Worm (Caenorhabditis elegans) whole organism, L2 larva: ENCODE measurements around the gene M02D8.6.

Source experiments
- R02D3.7 ChIP-seq: fragments of 150-350 bp; optimal IDR thresholded peaks from 2 replicates; lab custom pipeline; 2014; ENCODE audit warnings: missing biosample characterization, missing genetic modification characterization
- Y55F3AM.14 ChIP-seq: fragments of 200-800 bp; sonication (Bioruptor generic); optimal IDR thresholded peaks from 2 replicates; lab custom pipeline; 2018; ENCODE audit warnings: mild to moderate bottlenecking, missing genetic modification characterization, missing compliant biosample characterization
- aly-2 ChIP-seq: fragments of 150-350 bp; optimal IDR thresholded peaks from 2 replicates; lab custom pipeline; 2014; ENCODE audit warnings: missing biosample characterization, missing genetic modification characterization
- ceh-82 ChIP-seq: fragments of 150-350 bp; optimal IDR thresholded peaks from 2 replicates; lab custom pipeline; 2014; ENCODE audit warnings: missing biosample characterization, missing genetic modification characterization
- dmd-4 ChIP-seq: sonication (generic microtip); optimal IDR thresholded peaks from 2 replicates; lab custom pipeline; 2017; ENCODE audit warnings: missing biosample characterization, missing genetic modification characterization
- egl-27 ChIP-seq: sonication (generic microtip); optimal IDR thresholded peaks from 3 replicates; lab custom pipeline; 2017; ENCODE audit warnings: missing biosample characterization, missing genetic modification reagents, missing genetic modification characterization
- elt-1 ChIP-seq: fragments of 150-350 bp; optimal IDR thresholded peaks from 2 replicates; lab custom pipeline; 2014; ENCODE audit warnings: missing biosample characterization, missing genetic modification characterization
- lin-13 ChIP-seq: fragments of 150-350 bp; optimal IDR thresholded peaks from 2 replicates; lab custom pipeline; 2014; ENCODE audit warnings: missing biosample characterization, missing genetic modification reagents, missing genetic modification characterization
- mdl-1 ChIP-seq, 2 experiments: fragments of 150-350 bp in 1 of 2; sonication (generic microtip) in 1 of 2; optimal IDR thresholded peaks; 2 replicates each; lab custom pipeline; 2017; ENCODE audit warnings: missing biosample characterization in 2 of 2, missing genetic modification characterization in 2 of 2
- nhr-6 ChIP-seq: fragments of 150-350 bp; optimal IDR thresholded peaks from 2 replicates; lab custom pipeline; 2014; ENCODE audit warnings: missing biosample characterization, missing genetic modification characterization
- skn-1 ChIP-seq: sonication (generic microtip); optimal IDR thresholded peaks from 2 replicates; lab custom pipeline; 2017; ENCODE audit warnings: missing biosample characterization, missing genetic modification characterization
- sma-3 ChIP-seq: sonication (generic microtip); optimal IDR thresholded peaks from 2 replicates; lab custom pipeline; 2016; ENCODE audit warnings: missing genetic modification reagents, missing genetic modification characterization, missing compliant biosample characterization
- ztf-11 ChIP-seq: sonication (generic microtip); optimal IDR thresholded peaks from 2 replicates; lab custom pipeline; 2017; ENCODE audit warnings: missing biosample characterization, missing genetic modification characterization

DNA sequence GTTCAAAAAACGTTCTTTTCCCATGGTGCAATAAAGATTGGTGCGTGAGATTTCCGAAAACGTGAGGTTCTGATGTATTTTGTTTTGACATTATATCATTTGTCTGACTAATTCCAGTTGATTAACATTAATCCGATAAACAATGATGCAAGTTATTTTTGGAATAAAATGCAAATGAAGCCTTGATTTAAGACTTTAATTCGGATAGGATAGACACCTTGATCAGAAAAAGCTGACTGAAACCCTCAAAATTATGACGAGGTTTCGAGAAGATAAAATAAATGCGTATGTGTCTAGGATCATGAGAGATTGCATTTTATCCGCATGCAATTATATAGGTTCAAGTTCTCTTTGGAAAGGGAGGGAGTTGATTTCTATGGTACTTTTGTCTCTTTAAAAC is 13.8 kb upstream of the M02D8.6 start:
- no peak for TF ChIP-seq dmd-4 (tag; lab: Kevin White, UChicago)
- no peak for TF ChIP-seq Y55F3AM.14 (GFP tag; lab: Kevin White, UChicago)
- no peak for TF ChIP-seq egl-27
- TF ChIP-seq ztf-11 (tag; lab: Kevin White, UChicago) = no peak
- no peak for TF ChIP-seq nhr-6
- TF ChIP-seq lin-13 (GFP tag; lab: Kevin White, UChicago) = no peak
- no peak for TF ChIP-seq R02D3.7
- no peak for TF ChIP-seq mdl-1 (tag; optimal IDR thresholded peaks at IDR 0.05; lab: Kevin White, UChicago)
- TF ChIP-seq aly-2 (tag; lab: Kevin White, UChicago) = no peak
- no peak for TF ChIP-seq elt-1
- no peak for TF ChIP-seq sma-3 (GFP tag; lab: Kevin White, UChicago)
- TF ChIP-seq skn-1 (tag; lab: Kevin White, UChicago) = no peak
- no peak for TF ChIP-seq ceh-82 (tag; lab: Kevin White, UChicago)
